Worm (Caenorhabditis elegans) whole organism, L2 larva: ENCODE measurements around the gene F36D3.1.

Experiments used
- C34F6.9 ChIP-seq: fragments of 150-350 bp; optimal IDR thresholded peaks from 2 replicates; lab custom pipeline; 2014; ENCODE audit warnings: missing biosample characterization, missing genetic modification characterization
- F13H6.1 ChIP-seq: sonication (generic microtip); optimal IDR thresholded peaks from 2 replicates; lab custom pipeline; 2016; ENCODE audit warnings: missing genetic modification characterization, missing compliant biosample characterization
- R02D3.7 ChIP-seq: fragments of 150-350 bp; optimal IDR thresholded peaks from 2 replicates; lab custom pipeline; 2014; ENCODE audit warnings: missing biosample characterization, missing genetic modification characterization
- Y55F3AM.14 ChIP-seq: fragments of 200-800 bp; sonication (Bioruptor generic); optimal IDR thresholded peaks from 2 replicates; lab custom pipeline; 2018; ENCODE audit warnings: mild to moderate bottlenecking, missing genetic modification characterization, missing compliant biosample characterization
- ZK546.5 ChIP-seq: sonication (generic microtip); optimal IDR thresholded peaks from 2 replicates; lab custom pipeline; 2017; ENCODE audit warnings: missing biosample characterization, missing genetic modification characterization
- ama-1 ChIP-seq: fragments of 150-350 bp; optimal IDR thresholded peaks from 2 replicates; lab custom pipeline; 2018; ENCODE audit warnings: inconsistent platforms
- blmp-1 ChIP-seq: sonication (generic microtip); optimal IDR thresholded peaks from 2 replicates; lab custom pipeline; 2017; ENCODE audit warnings: missing genetic modification characterization, mild to moderate bottlenecking, missing compliant biosample characterization, antibody characterized with exemption, moderate library complexity; ENCODE audit not compliant: insufficient read depth
- ceh-16 ChIP-seq: fragments of 150-350 bp; optimal IDR thresholded peaks from 2 replicates; lab custom pipeline; 2014; ENCODE audit warnings: missing biosample characterization, missing genetic modification characterization
- ceh-82 ChIP-seq: fragments of 150-350 bp; optimal IDR thresholded peaks from 2 replicates; lab custom pipeline; 2014; ENCODE audit warnings: missing biosample characterization, missing genetic modification characterization
- crh-2 ChIP-seq: sonication (generic microtip); optimal IDR thresholded peaks from 2 replicates; lab custom pipeline; 2017; ENCODE audit warnings: missing biosample characterization, missing genetic modification characterization
- dmd-4 ChIP-seq: sonication (generic microtip); optimal IDR thresholded peaks from 2 replicates; lab custom pipeline; 2017; ENCODE audit warnings: missing biosample characterization, missing genetic modification characterization
- egl-27 ChIP-seq: sonication (generic microtip); optimal IDR thresholded peaks from 3 replicates; lab custom pipeline; 2017; ENCODE audit warnings: missing biosample characterization, missing genetic modification reagents, missing genetic modification characterization
- elt-1 ChIP-seq: fragments of 150-350 bp; optimal IDR thresholded peaks from 2 replicates; lab custom pipeline; 2014; ENCODE audit warnings: missing biosample characterization, missing genetic modification characterization
- elt-3 ChIP-seq: sonication (generic microtip); optimal IDR thresholded peaks from 2 replicates; lab custom pipeline; 2017; ENCODE audit warnings: missing biosample characterization, missing genetic modification characterization
- fos-1 ChIP-seq: fragments of 150-350 bp; optimal IDR thresholded peaks from 2 replicates; lab custom pipeline; 2014; ENCODE audit warnings: missing biosample characterization, missing genetic modification characterization
- gmeb-1 ChIP-seq: fragments of 150-350 bp; optimal IDR thresholded peaks from 2 replicates; lab custom pipeline; 2014; ENCODE audit warnings: missing biosample characterization, missing genetic modification characterization
- lin-11 ChIP-seq: fragments of 150-350 bp; sonication (generic microtip); optimal IDR thresholded peaks from 2 replicates; lab custom pipeline; 2014; ENCODE audit warnings: missing biosample characterization, missing genetic modification characterization, inconsistent platforms, mixed read lengths
- lsy-2 ChIP-seq, 2 experiments: fragments of 150-350 bp in 1 of 2; sonication (generic microtip) in 1 of 2; optimal IDR thresholded peaks; 2 replicates each; lab custom pipeline; 2014 to 2017; ENCODE audit warnings: missing biosample characterization in 2 of 2, missing genetic modification characterization in 2 of 2
- mab-5 ChIP-seq: fragments of 150-350 bp; optimal IDR thresholded peaks from 2 replicates; lab custom pipeline; 2014; ENCODE audit warnings: missing biosample characterization, missing genetic modification characterization
- mbf-1 ChIP-seq: sonication (generic microtip); optimal IDR thresholded peaks from 2 replicates; lab custom pipeline; 2017; ENCODE audit warnings: missing biosample characterization, missing genetic modification characterization
- mdl-1 ChIP-seq, 2 experiments: fragments of 150-350 bp in 1 of 2; sonication (generic microtip) in 1 of 2; optimal IDR thresholded peaks; 2 replicates each; lab custom pipeline; 2017; ENCODE audit warnings: missing biosample characterization in 2 of 2, missing genetic modification characterization in 2 of 2
- nhr-10 ChIP-seq: sonication (generic microtip); optimal IDR thresholded peaks from 2 replicates; lab custom pipeline; 2017; ENCODE audit warnings: missing biosample characterization, missing genetic modification characterization
- nhr-11 ChIP-seq: fragments of 150-350 bp; optimal IDR thresholded peaks from 2 replicates; lab custom pipeline; 2014; ENCODE audit warnings: missing biosample characterization, missing genetic modification characterization
- nhr-21 ChIP-seq: fragments of 150-350 bp; optimal IDR thresholded peaks from 2 replicates; lab custom pipeline; 2014; ENCODE audit warnings: missing biosample characterization, missing genetic modification characterization
- nhr-23 ChIP-seq: fragments of 150-350 bp; optimal IDR thresholded peaks from 2 replicates; lab custom pipeline; 2014; ENCODE audit warnings: missing biosample characterization, missing genetic modification reagents, missing genetic modification characterization
- nhr-237 ChIP-seq: fragments of 150-350 bp; optimal IDR thresholded peaks from 2 replicates; lab custom pipeline; 2014; ENCODE audit warnings: missing biosample characterization, missing genetic modification characterization
- nhr-25 ChIP-seq: fragments of 150-350 bp; sonication (generic microtip); optimal IDR thresholded peaks from 3 replicates; lab custom pipeline; 2014; ENCODE audit warnings: missing biosample characterization, missing genetic modification characterization
- nhr-6 ChIP-seq: fragments of 150-350 bp; optimal IDR thresholded peaks from 2 replicates; lab custom pipeline; 2014; ENCODE audit warnings: missing biosample characterization, missing genetic modification characterization
- nhr-77 ChIP-seq: fragments of 150-350 bp; optimal IDR thresholded peaks from 2 replicates; lab custom pipeline; 2014; ENCODE audit warnings: missing biosample characterization, missing genetic modification characterization
- peb-1 ChIP-seq: fragments of 150-350 bp; optimal IDR thresholded peaks from 2 replicates; lab custom pipeline; 2014; ENCODE audit warnings: missing biosample characterization, missing genetic modification characterization
- skn-1 ChIP-seq: sonication (generic microtip); optimal IDR thresholded peaks from 2 replicates; lab custom pipeline; 2017; ENCODE audit warnings: missing biosample characterization, missing genetic modification characterization
- sma-3 ChIP-seq: sonication (generic microtip); optimal IDR thresholded peaks from 2 replicates; lab custom pipeline; 2016; ENCODE audit warnings: missing genetic modification reagents, missing genetic modification characterization, missing compliant biosample characterization
- sma-9 ChIP-seq, 2 experiments: fragments of 150-350 bp in 1 of 2; sonication (generic microtip) in 1 of 2; optimal IDR thresholded peaks; 2 replicates each; lab custom pipeline; 2014 to 2016; ENCODE audit warnings: missing genetic modification characterization in 2 of 2, mild to moderate bottlenecking in 1 of 2, missing biosample characterization in 1 of 2, missing compliant biosample characterization in 1 of 2, missing genetic modification reagents in 1 of 2, moderate library complexity in 1 of 2
- snpc-4 ChIP-seq: fragments of 150-350 bp; optimal IDR thresholded peaks from 2 replicates; lab custom pipeline; 2014; ENCODE audit warnings: missing biosample characterization, missing genetic modification characterization
- unc-62 ChIP-seq: fragments of 150-350 bp; optimal IDR thresholded peaks from 2 replicates; lab custom pipeline; 2014; ENCODE audit warnings: missing biosample characterization, missing genetic modification reagents, missing genetic modification characterization
- zag-1 ChIP-seq: fragments of 150-350 bp; optimal IDR thresholded peaks from 2 replicates; lab custom pipeline; 2014; ENCODE audit warnings: missing biosample characterization, missing genetic modification characterization
- ztf-1 ChIP-seq: fragments of 200-800 bp; sonication (Bioruptor generic); conservative IDR thresholded peaks from 2 replicates; pipeline ENCODE4 v1.3.6; 2022; ENCODE audit warnings: missing genetic modification characterization, missing compliant biosample characterization
- ztf-11 ChIP-seq: sonication (generic microtip); optimal IDR thresholded peaks from 2 replicates; lab custom pipeline; 2017; ENCODE audit warnings: missing biosample characterization, missing genetic modification characterization
- ztf-4 ChIP-seq: fragments of 150-350 bp; optimal IDR thresholded peaks from 2 replicates; lab custom pipeline; 2014; ENCODE audit warnings: missing biosample characterization, missing genetic modification characterization

The F36D3.1 gene

ce11 chrV:16487474-16487873 lies 11.7 kb upstream of the F36D3.1 start, which contains the start of gene Y32B12A.5:
Gene Y32B12A.5, minus strand, starts transcription at chrV:16487574.
- TF ChIP-seq nhr-237 (tag; lab: Kevin White, UChicago) (no peak), elt-1 (tag; lab: Kevin White, UChicago) (no peak), skn-1 (tag; lab: Kevin White, UChicago) (no peak), peb-1 (tag; lab: Kevin White, UChicago) (no peak), nhr-77 (no peak), lsy-2 (tag; optimal IDR thresholded peaks at IDR 0.05; lab: Kevin White, UChicago) (no peak)

DNA sequence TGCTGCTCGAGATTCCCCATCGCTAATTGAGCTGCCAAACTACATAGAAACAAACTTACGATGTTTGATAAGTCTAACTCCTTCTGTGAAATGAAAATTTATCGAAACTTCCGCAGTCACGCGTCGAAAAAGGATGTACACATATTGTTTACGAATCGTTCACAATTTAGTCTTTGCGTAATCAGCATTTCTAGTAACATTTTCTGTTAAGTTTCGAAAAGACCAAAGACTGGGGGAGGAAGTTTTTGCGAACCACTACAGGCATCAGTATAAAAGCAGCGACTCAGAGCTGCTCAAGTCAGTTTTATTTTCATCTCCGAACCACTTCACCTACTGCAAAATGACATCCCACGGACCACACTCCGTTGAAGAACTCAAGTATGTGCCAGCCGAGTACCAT lies 11.0 kb upstream of the F36D3.1 start, which contains the start of gene sqst-4:
Gene sqst-4 (plus strand): TSS at position 301 of the 400 bp plus-strand sequence.
- TF ChIP-seq peb-1 (tag; lab: Kevin White, UChicago) = no peak
- TF ChIP-seq ceh-16 (tag; lab: Kevin White, UChicago) = no peak
- no peak for TF ChIP-seq lin-11 (tag; lab: Kevin White, UChicago)
- TF ChIP-seq ama-1 (lab: Kevin White, UChicago) = no peak
- TF ChIP-seq gmeb-1 = no peak
- TF ChIP-seq nhr-10 (tag; lab: Kevin White, UChicago) = no peak
- no peak for TF ChIP-seq elt-1 (tag; lab: Kevin White, UChicago)
- TF ChIP-seq nhr-237 (tag; lab: Kevin White, UChicago) = no peak
- no peak for TF ChIP-seq nhr-25 (tag; lab: Kevin White, UChicago)
- no peak for TF ChIP-seq zag-1 (tag; lab: Kevin White, UChicago)
- no peak for TF ChIP-seq nhr-21 (tag; lab: Kevin White, UChicago)
- no peak for TF ChIP-seq R02D3.7 (tag; lab: Kevin White, UChicago)
- TF ChIP-seq F13H6.1 (tag; lab: Kevin White, UChicago) = no peak
- no peak for TF ChIP-seq lsy-2 (tag; optimal IDR thresholded peaks at IDR 0.05; lab: Kevin White, UChicago)
- no peak for TF ChIP-seq ceh-82 (tag; lab: Kevin White, UChicago)
- no peak for TF ChIP-seq fos-1 (tag; lab: Kevin White, UChicago)
- no peak for TF ChIP-seq nhr-77

- no peak for TF ChIP-seq snpc-4 (tag; lab: Kevin White, UChicago)
- TF ChIP-seq sma-9 (GFP tag; optimal IDR thresholded peaks at IDR 0.05; lab: Kevin White, UChicago) = peak; percentile 60
- no peak for TF ChIP-seq sma-9 (tag; optimal IDR thresholded peaks at IDR 0.05; lab: Kevin White, UChicago)
- TF ChIP-seq fos-1 (tag; lab: Kevin White, UChicago) = peak; percentile 72
- no peak for TF ChIP-seq nhr-11
- TF ChIP-seq, all 48 proteins: peak for 2
These were observed 4.8 kb upstream of the F36D3.1 start, which contains the start of gene comt-2 for ce11 chrV:16494359-16494758. Gene comt-2, minus strand, starts transcription at chrV:16494489.

DNA sequence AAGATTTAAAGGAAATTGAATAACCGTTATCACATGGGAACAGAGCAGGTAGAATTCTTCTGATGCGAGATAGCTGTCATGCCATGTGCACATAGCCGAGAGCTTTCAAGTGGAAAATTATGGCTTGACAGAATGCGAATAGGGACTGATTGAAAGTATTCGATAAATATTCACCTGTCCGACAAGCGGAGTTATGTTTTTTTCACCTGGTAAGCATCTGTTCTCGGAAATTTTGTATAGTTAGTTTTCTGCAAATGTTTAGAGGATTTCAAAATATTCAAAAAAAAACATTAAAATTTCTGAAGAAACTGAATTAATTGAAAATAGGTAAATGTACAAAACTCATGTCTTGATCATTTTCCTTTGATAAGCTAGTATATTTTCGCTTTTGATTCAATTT lies 1.6 kb upstream of the F36D3.1 start, which contains the start of gene srh-136:
Gene srh-136 (minus strand): TSS at position 93 of the 400 bp plus-strand sequence.
- TF ChIP-seq egl-27 (tag; lab: Kevin White, UChicago) (no peak), Y55F3AM.14 (GFP tag; lab: Kevin White, UChicago) (no peak), blmp-1 (tag; lab: Kevin White, UChicago) (no peak), nhr-6 (tag; lab: Kevin White, UChicago) (no peak), ZK546.5 (no peak), nhr-237 (tag; lab: Kevin White, UChicago) (no peak), sma-3 (no peak), skn-1 (tag; lab: Kevin White, UChicago) (no peak), nhr-25 (tag; lab: Kevin White, UChicago) (no peak), ama-1 (lab: Kevin White, UChicago) (no peak), crh-2 (tag; lab: Kevin White, UChicago) (no peak), ztf-11 (tag; lab: Kevin White, UChicago) (no peak), mdl-1 (tag; optimal IDR thresholded peaks at IDR 0.05; lab: Kevin White, UChicago) (no peak), C34F6.9 (tag; lab: Kevin White, UChicago) (no peak), gmeb-1 (no peak), nhr-11 (no peak), mbf-1 (tag; lab: Kevin White, UChicago) (no peak), elt-3 (tag; lab: Kevin White, UChicago) (no peak)

DNA sequence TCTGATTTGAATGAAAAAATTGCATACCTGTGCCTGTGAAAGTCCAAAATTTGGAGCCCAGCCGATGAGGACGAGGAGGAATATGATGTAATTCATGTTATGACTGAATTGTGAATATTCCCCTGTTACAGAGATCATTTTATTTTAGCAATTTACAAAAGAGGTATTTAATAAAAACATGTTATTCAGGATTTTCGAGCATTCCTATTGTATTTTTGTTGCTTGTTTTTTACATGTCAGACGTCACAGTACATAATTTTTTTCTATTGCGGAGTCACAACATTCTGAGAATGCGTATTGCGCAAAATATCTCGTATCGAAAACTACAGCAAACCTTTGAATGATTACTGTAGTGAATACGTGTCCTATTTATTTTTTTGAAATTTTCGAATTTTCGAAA lies 4.0 kb downstream of the F36D3.1 start, which contains the start of gene F36D3.14:
Gene F36D3.14 (minus strand): TSS at position 101 of the 400 bp plus-strand sequence.
- TF ChIP-seq ztf-1 (GFP tag; lab: Robert Waterston, UW) (no peak), sma-3 (no peak), nhr-77 (no peak), unc-62 (GFP tag; lab: Kevin White, UChicago) (no peak), mdl-1 (tag; optimal IDR thresholded peaks at IDR 0.05; lab: Kevin White, UChicago) (no peak), nhr-23 (tag; lab: Kevin White, UChicago) (no peak), lin-11 (tag; lab: Kevin White, UChicago) (no peak), nhr-21 (tag; lab: Kevin White, UChicago) (no peak), zag-1 (tag; lab: Kevin White, UChicago) (no peak), peb-1 (tag; lab: Kevin White, UChicago) (no peak), ZK546.5 (no peak), dmd-4 (tag; lab: Kevin White, UChicago) (no peak), mab-5 (tag; lab: Kevin White, UChicago) (no peak), ztf-4 (tag; lab: Kevin White, UChicago) (no peak)
